Worm (Caenorhabditis elegans) whole organism, L3 larva: Measurements from ENCODE around the gene T23F6.5.
A peak's percentile ranks its signal among the peaks of the same experiment; 100 is the strongest.

ENCODE experiments used
- aly-2 ChIP-seq: fragments of 150-350 bp; optimal IDR thresholded peaks from 2 replicates; lab custom pipeline; 2014; ENCODE audit warnings: missing biosample characterization, missing genetic modification characterization
- ama-1 ChIP-seq: fragments of 150-350 bp; optimal IDR thresholded peaks from 2 replicates; lab custom pipeline; 2018
- ceh-16 ChIP-seq: sonication (generic microtip); optimal IDR thresholded peaks from 2 replicates; lab custom pipeline; 2017; ENCODE audit warnings: missing biosample characterization, missing genetic modification characterization
- ceh-28 ChIP-seq: fragments of 150-350 bp; optimal IDR thresholded peaks from 2 replicates; lab custom pipeline; 2014; ENCODE audit warnings: missing biosample characterization, missing genetic modification reagents, missing genetic modification characterization
- ceh-82 ChIP-seq: fragments of 150-350 bp; optimal IDR thresholded peaks from 2 replicates; lab custom pipeline; 2014; ENCODE audit warnings: missing biosample characterization, missing genetic modification characterization
- egl-27 ChIP-seq: sonication (generic microtip); optimal IDR thresholded peaks from 4 replicates; lab custom pipeline; 2017; ENCODE audit warnings: missing biosample characterization, missing genetic modification reagents, missing genetic modification characterization
- egl-5 ChIP-seq: fragments of 150-350 bp; optimal IDR thresholded peaks from 2 replicates; lab custom pipeline; 2017; ENCODE audit warnings: missing biosample characterization, missing genetic modification reagents, missing genetic modification characterization, inconsistent platforms
- elt-1 ChIP-seq: fragments of 150-350 bp; optimal IDR thresholded peaks from 2 replicates; lab custom pipeline; 2014; ENCODE audit warnings: missing biosample characterization, missing genetic modification characterization
- elt-2 ChIP-seq: sonication (generic microtip); optimal IDR thresholded peaks from 2 replicates; lab custom pipeline; 2016; ENCODE audit warnings: missing genetic modification reagents, mild to moderate bottlenecking, missing genetic modification characterization, missing compliant biosample characterization
- elt-3 ChIP-seq, 3 experiments: fragments of 150-350 bp in 1 of 3; sonication (generic microtip) in 2 of 3; optimal IDR thresholded peaks; 2 replicates in 2 of 3; 4 replicates in 1 of 3; lab custom pipeline; 2014 to 2017; ENCODE audit warnings: missing biosample characterization in 3 of 3, missing genetic modification characterization in 3 of 3
- eor-1 ChIP-seq, 2 experiments: fragments of 150-350 bp; optimal IDR thresholded peaks; 2 replicates each; lab custom pipeline; 2014 to 2018; ENCODE audit warnings: missing biosample characterization in 2 of 2, missing genetic modification characterization in 2 of 2
- fos-1 ChIP-seq: fragments of 150-350 bp; optimal IDR thresholded peaks from 2 replicates; lab custom pipeline; 2014; ENCODE audit warnings: missing biosample characterization, missing genetic modification characterization
- hmg-11 ChIP-seq: sonication (generic microtip); optimal IDR thresholded peaks from 2 replicates; lab custom pipeline; 2016; ENCODE audit warnings: missing genetic modification characterization, missing compliant biosample characterization
- jun-1 ChIP-seq: fragments of 150-350 bp; optimal IDR thresholded peaks from 2 replicates; lab custom pipeline; 2014; ENCODE audit warnings: missing biosample characterization, missing genetic modification reagents, missing genetic modification characterization
- lin-15B ChIP-seq: fragments of 150-350 bp; optimal IDR thresholded peaks from 2 replicates; lab custom pipeline; 2014; ENCODE audit warnings: missing biosample characterization, missing genetic modification characterization
- lin-39 ChIP-seq: fragments of 150-350 bp; optimal IDR thresholded peaks from 2 replicates; lab custom pipeline; 2018; ENCODE audit warnings: missing biosample characterization, missing genetic modification reagents, missing genetic modification characterization
- lsy-12 ChIP-seq: sonication (generic microtip); optimal IDR thresholded peaks from 2 replicates; lab custom pipeline; 2016; ENCODE audit warnings: mild to moderate bottlenecking, missing genetic modification characterization, missing compliant biosample characterization
- nhr-11 ChIP-seq: fragments of 150-350 bp; optimal IDR thresholded peaks from 2 replicates; lab custom pipeline; 2014; ENCODE audit warnings: missing biosample characterization, missing genetic modification characterization
- nhr-12 ChIP-seq: fragments of 150-350 bp; optimal IDR thresholded peaks from 2 replicates; lab custom pipeline; 2014; ENCODE audit warnings: missing biosample characterization, missing genetic modification characterization
- nhr-23 ChIP-seq: fragments of 150-350 bp; optimal IDR thresholded peaks from 2 replicates; lab custom pipeline; 2014; ENCODE audit warnings: missing biosample characterization, missing genetic modification reagents, missing genetic modification characterization
- nhr-237 ChIP-seq: fragments of 150-350 bp; optimal IDR thresholded peaks from 2 replicates; lab custom pipeline; 2014; ENCODE audit warnings: missing biosample characterization, missing genetic modification characterization
- nhr-25 ChIP-seq: sonication (generic microtip); optimal IDR thresholded peaks from 2 replicates; lab custom pipeline; 2017; ENCODE audit warnings: missing biosample characterization, missing genetic modification characterization
- nhr-28 ChIP-seq: fragments of 150-350 bp; optimal IDR thresholded peaks from 2 replicates; lab custom pipeline; 2014; ENCODE audit warnings: missing biosample characterization, missing genetic modification characterization
- nhr-43 ChIP-seq: sonication (generic microtip); optimal IDR thresholded peaks from 2 replicates; lab custom pipeline; 2016; ENCODE audit warnings: mild to moderate bottlenecking, missing genetic modification characterization, missing compliant biosample characterization; ENCODE audit not compliant: poor library complexity, severe bottlenecking
- nhr-67 ChIP-seq: fragments of 150-350 bp; optimal IDR thresholded peaks from 2 replicates; lab custom pipeline; 2014; ENCODE audit warnings: missing biosample characterization, missing genetic modification characterization
- nhr-76 ChIP-seq: fragments of 150-350 bp; sonication (generic microtip); optimal IDR thresholded peaks from 5 replicates; lab custom pipeline; 2014; ENCODE audit warnings: missing biosample characterization, missing genetic modification characterization
- nhr-77 ChIP-seq: fragments of 150-350 bp; optimal IDR thresholded peaks from 2 replicates; lab custom pipeline; 2014; ENCODE audit warnings: missing biosample characterization, missing genetic modification characterization
- pha-4 ChIP-seq: fragments of 150-350 bp; optimal IDR thresholded peaks from 2 replicates; lab custom pipeline; 2014; ENCODE audit warnings: missing biosample characterization, missing genetic modification reagents, missing genetic modification characterization
- pqm-1 ChIP-seq: fragments of 150-350 bp; optimal IDR thresholded peaks from 2 replicates; lab custom pipeline; 2017; ENCODE audit warnings: missing biosample characterization, missing genetic modification characterization, inconsistent platforms
- sea-2 ChIP-seq: fragments of 150-350 bp; sonication (generic microtip); optimal IDR thresholded peaks from 4 replicates; lab custom pipeline; 2014; ENCODE audit warnings: missing biosample characterization, missing genetic modification reagents, missing genetic modification characterization
- skn-1 ChIP-seq: fragments of 150-350 bp; optimal IDR thresholded peaks from 2 replicates; lab custom pipeline; 2014; ENCODE audit warnings: missing biosample characterization, missing genetic modification characterization
- unc-62 ChIP-seq: fragments of 150-350 bp; sonication (generic microtip); optimal IDR thresholded peaks from 4 replicates; lab custom pipeline; 2014; ENCODE audit warnings: missing biosample characterization, missing genetic modification reagents, missing genetic modification characterization
- zag-1 ChIP-seq: fragments of 150-350 bp; optimal IDR thresholded peaks from 2 replicates; lab custom pipeline; 2014; ENCODE audit warnings: missing biosample characterization, missing genetic modification characterization
- ztf-4 ChIP-seq: fragments of 150-350 bp; optimal IDR thresholded peaks from 2 replicates; lab custom pipeline; 2014; ENCODE audit warnings: missing biosample characterization, missing genetic modification characterization

The T23F6.5 gene

DNA sequence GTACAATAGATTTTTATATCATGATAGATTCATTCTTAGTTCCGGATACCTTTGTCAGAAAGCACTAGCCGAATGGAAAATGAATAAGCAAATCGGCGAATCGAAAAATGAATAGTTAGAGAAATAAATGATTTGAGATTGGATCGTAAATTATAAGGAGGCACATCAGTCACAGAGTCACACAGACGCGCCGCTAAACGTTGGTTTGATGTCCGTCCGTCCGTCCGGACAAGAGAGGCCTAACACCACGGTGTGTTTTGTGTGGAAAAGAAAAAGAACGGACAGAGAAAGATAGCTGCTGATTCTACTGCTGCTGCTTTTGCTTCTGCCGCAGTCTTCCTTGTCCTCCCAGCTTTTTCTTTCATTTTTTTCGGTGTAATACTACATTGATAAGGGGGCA, 40.4 kb downstream of the T23F6.5 start:
- TF ChIP-seq pha-4 (tag; lab: Kevin White, UChicago) (no peak), ceh-16 (tag; lab: Kevin White, UChicago) (no peak), egl-27 (tag; lab: Kevin White, UChicago) (no peak), nhr-237 (tag; lab: Kevin White, UChicago) (no peak), fos-1 (tag; lab: Kevin White, UChicago) (no peak), sea-2 (GFP tag; lab: Kevin White, UChicago) (no peak), nhr-43 (tag; lab: Kevin White, UChicago) (no peak), elt-1 (tag; lab: Kevin White, UChicago) (no peak), zag-1 (tag; lab: Kevin White, UChicago) (no peak), elt-3 (tag; optimal IDR thresholded peaks at IDR 0.05; lab: Kevin White, UChicago) (no peak)

DNA sequence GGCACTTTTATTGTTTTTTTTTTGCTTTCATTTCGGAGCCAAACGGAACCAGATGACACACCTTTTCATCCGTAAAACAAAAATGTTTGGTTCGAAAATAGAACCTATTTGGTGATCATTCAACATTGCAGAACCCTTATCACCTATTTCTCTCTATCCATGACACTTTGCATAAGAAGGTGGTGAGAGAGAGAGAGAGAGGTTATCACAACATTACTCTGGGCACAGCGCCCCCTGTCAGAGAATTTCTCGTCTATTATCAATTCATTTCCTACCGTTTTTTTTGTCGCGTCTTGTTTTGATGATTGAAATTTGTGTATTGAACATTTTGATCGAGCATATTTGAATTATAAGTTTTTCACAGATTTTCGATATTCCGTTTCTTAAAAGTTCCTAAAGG, 41.1 kb downstream of the T23F6.5 start:
- TF ChIP-seq elt-2 (tag; lab: Kevin White, UChicago): peak; percentile 80
- no peak for TF ChIP-seq nhr-25
- no peak for TF ChIP-seq pha-4 (tag; lab: Kevin White, UChicago)
- no peak for TF ChIP-seq egl-27 (tag; lab: Kevin White, UChicago)
- TF ChIP-seq nhr-77 (tag; lab: Kevin White, UChicago): no peak
- TF ChIP-seq nhr-237 (tag; lab: Kevin White, UChicago): no peak

- TF ChIP-seq nhr-11 (tag; lab: Kevin White, UChicago) (no peak), pqm-1 (tag; lab: Kevin White, UChicago) (peak; percentile 75), lsy-12 (no peak), jun-1 (peak; percentile 18), nhr-12 (tag; lab: Kevin White, UChicago) (no peak), nhr-43 (tag; lab: Kevin White, UChicago) (no peak), egl-5 (tag; lab: Kevin White, UChicago) (no peak), elt-2 (tag; lab: Kevin White, UChicago) (peak; percentile 90), nhr-67 (no peak), zag-1 (tag; lab: Kevin White, UChicago) (no peak), ama-1 (lab: Kevin White, UChicago) (no peak), egl-27 (tag; lab: Kevin White, UChicago) (no peak), nhr-23 (tag; lab: Kevin White, UChicago) (no peak), hmg-11 (tag; lab: Kevin White, UChicago) (no peak), pha-4 (tag; lab: Kevin White, UChicago) (no peak), nhr-237 (tag; lab: Kevin White, UChicago) (no peak)
- TF ChIP-seq, all 47 proteins: peak for 3
These were observed 42.5 kb downstream of the T23F6.5 start for ce11 chrIV:12698880-12699279.

DNA sequence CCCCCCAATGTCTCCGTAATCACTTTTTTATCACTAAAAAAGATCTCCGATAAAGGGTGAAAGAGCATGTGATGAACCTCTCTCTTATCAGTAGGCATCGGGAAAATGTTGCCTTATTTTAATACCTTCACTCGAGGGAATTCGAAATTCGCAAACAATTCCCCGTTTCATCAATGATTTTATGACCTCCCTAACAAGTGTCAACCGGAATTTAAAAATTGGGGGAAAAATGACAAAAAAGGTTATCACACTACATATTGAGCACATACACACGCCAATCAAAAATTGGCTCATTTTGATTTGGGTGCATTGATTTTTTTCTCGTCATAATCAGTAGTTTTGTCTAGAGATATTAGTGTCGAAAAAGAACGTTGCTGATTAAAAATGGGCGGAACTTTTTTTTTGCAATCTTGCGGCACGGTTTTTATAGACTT, 51.6 kb downstream of the T23F6.5 start:
- peak; percentile 53 for TF ChIP-seq jun-1
- TF ChIP-seq lin-15B (tag; lab: Kevin White, UChicago): no peak
- TF ChIP-seq elt-2 (tag; lab: Kevin White, UChicago): peak; percentile 99
- TF ChIP-seq ceh-28 (tag; lab: Kevin White, UChicago): no peak
- no peak for TF ChIP-seq ztf-4 (tag; lab: Kevin White, UChicago)
- TF ChIP-seq hmg-11 (tag; lab: Kevin White, UChicago): no peak
- TF ChIP-seq skn-1: no peak
- TF ChIP-seq eor-1 (tag; optimal IDR thresholded peaks at IDR 0.05; lab: Kevin White, UChicago): no peak
- TF ChIP-seq pha-4 (tag; lab: Kevin White, UChicago): peak; percentile 34
- no peak for TF ChIP-seq nhr-12 (tag; lab: Kevin White, UChicago)
- TF ChIP-seq pqm-1 (tag; lab: Kevin White, UChicago): peak; percentile 91
- no peak for TF ChIP-seq egl-27 (tag; lab: Kevin White, UChicago)
- no peak for TF ChIP-seq lin-39
- TF ChIP-seq unc-62 (GFP tag; lab: Kevin White, UChicago): no peak
- TF ChIP-seq sea-2 (GFP tag; lab: Kevin White, UChicago): no peak

- TF ChIP-seq nhr-23 (tag; lab: Kevin White, UChicago) (no peak), lsy-12 (no peak), ceh-16 (tag; lab: Kevin White, UChicago) (no peak), aly-2 (tag; lab: Kevin White, UChicago) (no peak), nhr-76 (tag; lab: Kevin White, UChicago) (no peak), jun-1 (no peak), pqm-1 (tag; lab: Kevin White, UChicago) (no peak), ceh-82 (tag; lab: Kevin White, UChicago) (no peak), nhr-28 (tag; lab: Kevin White, UChicago) (no peak), nhr-11 (tag; lab: Kevin White, UChicago) (no peak), nhr-67 (no peak)
These were observed 52.0 kb downstream of the T23F6.5 start for ce11 chrIV:12689292-12689691.
